Worm (Caenorhabditis elegans) whole organism, late embryonic: ENCODE results near the gene nbs-1.

Experiments
- F13H6.1 ChIP-seq: sonication (generic microtip); optimal IDR thresholded peaks from 2 replicates; lab custom pipeline; 2016; ENCODE audit warnings: missing genetic modification characterization, missing compliant biosample characterization
- ahr-1 ChIP-seq: sonication (generic microtip); optimal IDR thresholded peaks from 2 replicates; lab custom pipeline; 2016; ENCODE audit warnings: missing genetic modification characterization, missing compliant biosample characterization
- ceh-22 ChIP-seq: sonication (generic microtip); optimal IDR thresholded peaks from 2 replicates; lab custom pipeline; 2017; ENCODE audit warnings: missing biosample characterization, missing genetic modification characterization
- ceh-48 ChIP-seq: sonication (generic microtip); optimal IDR thresholded peaks from 2 replicates; lab custom pipeline; 2016; ENCODE audit warnings: missing genetic modification characterization, inconsistent platforms, missing compliant biosample characterization
- dmd-4 ChIP-seq: sonication (generic microtip); optimal IDR thresholded peaks from 2 replicates; lab custom pipeline; 2016; ENCODE audit warnings: borderline replicate concordance, missing genetic modification characterization, missing compliant biosample characterization
- fkh-10 ChIP-seq: fragments of 150-350 bp; optimal IDR thresholded peaks from 2 replicates; lab custom pipeline; 2014; ENCODE audit warnings: missing biosample characterization, missing genetic modification reagents, missing genetic modification characterization
- gmeb-2 ChIP-seq: sonication (generic microtip); optimal IDR thresholded peaks from 2 replicates; lab custom pipeline; 2016; ENCODE audit warnings: missing genetic modification characterization, inconsistent platforms, missing compliant biosample characterization
- madf-2 ChIP-seq: sonication (generic microtip); optimal IDR thresholded peaks from 2 replicates; lab custom pipeline; 2017; ENCODE audit warnings: missing genetic modification characterization, missing compliant biosample characterization
- nhr-11 ChIP-seq: fragments of 150-350 bp; optimal IDR thresholded peaks from 2 replicates; lab custom pipeline; 2014; ENCODE audit warnings: missing biosample characterization, missing genetic modification characterization
- pha-4 ChIP-seq: fragments of 150-350 bp; optimal IDR thresholded peaks from 2 replicates; lab custom pipeline; 2018; ENCODE audit warnings: missing biosample characterization, missing genetic modification reagents, missing genetic modification characterization
- sdc-2 ChIP-seq: sonication (generic microtip); optimal IDR thresholded peaks from 2 replicates; lab custom pipeline; 2016; ENCODE audit warnings: missing genotype, missing genetic modification characterization, missing compliant biosample characterization
- ttx-3 ChIP-seq: sonication (generic microtip); optimal IDR thresholded peaks from 2 replicates; lab custom pipeline; 2016; ENCODE audit warnings: missing genetic modification reagents, missing genetic modification characterization, missing compliant biosample characterization

DNA sequence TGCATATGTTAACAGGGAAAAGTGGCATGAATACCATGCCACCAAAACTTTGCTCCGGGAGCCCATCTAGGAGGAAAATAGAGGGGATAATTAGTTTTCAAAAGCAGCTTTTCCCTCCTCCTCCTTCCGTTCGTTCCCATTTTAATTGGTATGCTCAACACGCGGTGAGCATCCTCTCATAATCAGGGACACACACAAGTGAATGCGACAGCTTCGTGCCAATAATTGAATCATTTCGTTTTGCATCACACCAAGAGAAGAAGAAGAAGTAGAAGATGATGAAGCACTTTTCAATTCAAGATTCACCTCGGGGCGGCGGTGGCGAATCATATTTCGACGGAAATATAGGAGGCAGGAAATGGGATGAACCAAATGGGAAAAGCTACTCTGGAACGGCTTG, 8.1 kb downstream of the nbs-1 start:
- TF ChIP-seq nhr-11 (no peak), pha-4 (tag; lab: Kevin White, UChicago) (no peak), ttx-3 (tag; lab: Kevin White, UChicago) (no peak), ceh-22 (no peak), ceh-48 (tag; lab: Kevin White, UChicago) (no peak), gmeb-2 (tag; lab: Kevin White, UChicago) (no peak), madf-2 (no peak), dmd-4 (tag; lab: Kevin White, UChicago) (no peak), F13H6.1 (tag; lab: Kevin White, UChicago) (no peak), ahr-1 (tag; lab: Kevin White, UChicago) (no peak), sdc-2 (tag; lab: Kevin White, UChicago) (no peak), fkh-10 (GFP tag; lab: Kevin White, UChicago) (no peak)
